Fruit fly (Drosophila melanogaster) whole organism, embryonic: Measurements from ENCODE around the gene chif.
A peak's percentile ranks its signal among the peaks of the same experiment; 100 is the strongest.

Source experiments
- Aef1 ChIP-seq: fragments of 200-800 bp; sonication (Bioruptor generic); IDR thresholded peaks from 3 replicates; pipeline ENCODE4 v1.3.6; 2022; ENCODE audit warnings: missing biosample characterization, missing genetic modification characterization
- B-H1 ChIP-seq: fragments of 200-800 bp; sonication (Bioruptor generic); IDR thresholded peaks from 3 replicates; pipeline ENCODE4 v1.3.6; 2022; ENCODE audit warnings: missing biosample characterization, missing genetic modification characterization
- Bgb ChIP-seq: fragments of 200-800 bp; sonication (Bioruptor generic); IDR thresholded peaks from 2 replicates; pipeline ENCODE4 v1.3.6; 2022; ENCODE audit warnings: missing biosample characterization, missing genetic modification characterization; ENCODE audit not compliant: partially characterized antibody
- CG11085 ChIP-seq: fragments of 200-800 bp; sonication (Bioruptor generic); IDR thresholded peaks from 2 replicates; pipeline ENCODE4 v1.3.6; 2022; ENCODE audit warnings: missing biosample characterization, missing genetic modification characterization
- CG11504 ChIP-seq: fragments of 200-800 bp; sonication (Bioruptor generic); optimal IDR thresholded peaks from 3 replicates; lab custom pipeline; 2019; ENCODE audit warnings: missing biosample characterization, mild to moderate bottlenecking, missing genetic modification characterization, moderate library complexity
- CG12299 ChIP-seq: fragments of 200-800 bp; sonication (Bioruptor generic); optimal IDR thresholded peaks from 2 replicates; lab custom pipeline; 2018; ENCODE audit warnings: missing biosample characterization, mild to moderate bottlenecking, missing genetic modification characterization
- CG12391 ChIP-seq: fragments of 200-800 bp; sonication (Bioruptor generic); optimal IDR thresholded peaks from 3 replicates; lab custom pipeline; 2018; ENCODE audit warnings: missing biosample characterization, mild to moderate bottlenecking, missing genetic modification characterization, moderate library complexity
- CG12659 ChIP-seq: fragments of 200-800 bp; sonication (Bioruptor generic); optimal IDR thresholded peaks from 3 replicates; lab custom pipeline; 2017; ENCODE audit warnings: mild to moderate bottlenecking, missing biosample characterization, missing genetic modification reagents, missing genetic modification characterization
- CG17912 ChIP-seq: fragments of 200-800 bp; sonication (Bioruptor generic); optimal IDR thresholded peaks from 2 replicates; lab custom pipeline; 2018; ENCODE audit warnings: missing biosample characterization, mild to moderate bottlenecking, missing genetic modification characterization
- CG18764 ChIP-seq: fragments of 200-800 bp; sonication (Bioruptor generic); optimal IDR thresholded peaks from 3 replicates; lab custom pipeline; 2016; ENCODE audit warnings: missing biosample characterization, missing genetic modification characterization
- CG2120 ChIP-seq: fragments of 200-800 bp; sonication (Bioruptor generic); optimal IDR thresholded peaks from 3 replicates; lab custom pipeline; 2016; ENCODE audit warnings: missing biosample characterization, missing genetic modification characterization
- CG2202 ChIP-seq: fragments of 200-800 bp; sonication (Bioruptor generic); optimal IDR thresholded peaks from 2 replicates; lab custom pipeline; 2018; ENCODE audit warnings: missing biosample characterization, mild to moderate bottlenecking, missing genetic modification characterization
- CG2712 ChIP-seq: fragments of 200-800 bp; optimal IDR thresholded peaks from 3 replicates; lab custom pipeline; 2019; ENCODE audit warnings: missing biosample characterization, mild to moderate bottlenecking, missing genetic modification characterization, moderate library complexity
- CG3163 ChIP-seq: fragments of 200-800 bp; sonication (Bioruptor generic); optimal IDR thresholded peaks from 3 replicates; lab custom pipeline; 2016; ENCODE audit warnings: missing biosample characterization, missing genetic modification characterization
- CG32772 ChIP-seq: fragments of 200-800 bp; sonication (Bioruptor generic); IDR thresholded peaks from 2 replicates; pipeline ENCODE4 v1.3.6; 2022; ENCODE audit warnings: missing biosample characterization, missing genetic modification characterization
- CG33213 ChIP-seq: fragments of 200-800 bp; sonication (Bioruptor generic); optimal IDR thresholded peaks from 3 replicates; lab custom pipeline; 2016; ENCODE audit warnings: missing biosample characterization, missing genetic modification characterization
- CG33557 ChIP-seq: fragments of 200-800 bp; sonication (Bioruptor generic); optimal IDR thresholded peaks from 2 replicates; lab custom pipeline; 2019; ENCODE audit warnings: missing biosample characterization, mild to moderate bottlenecking, missing genetic modification characterization, moderate library complexity
- CG34224 ChIP-seq: fragments of 200-800 bp; sonication (Bioruptor generic); IDR thresholded peaks from 3 replicates; pipeline ENCODE4 v1.3.6; 2022; ENCODE audit warnings: missing biosample characterization, missing genetic modification characterization; ENCODE audit not compliant: partially characterized antibody
- CG3726 ChIP-seq: fragments of 200-800 bp; sonication (Bioruptor generic); IDR thresholded peaks from 3 replicates; pipeline ENCODE4, ENCODE4 v1.3.6; 2022; ENCODE audit warnings: missing biosample characterization, missing genetic modification characterization
- CG7357 ChIP-seq: fragments of 200-800 bp; sonication (Bioruptor generic); IDR thresholded peaks from 3 replicates; pipeline ENCODE4 v1.3.6; 2022; ENCODE audit warnings: missing biosample characterization, missing genetic modification characterization
- CG7745 ChIP-seq: fragments of 200-800 bp; sonication (Bioruptor generic); optimal IDR thresholded peaks from 2 replicates; lab custom pipeline; 2018; ENCODE audit warnings: missing biosample characterization, mild to moderate bottlenecking, missing genetic modification characterization, moderate library complexity
- CG8388 ChIP-seq: fragments of 200-800 bp; sonication (Bioruptor generic); optimal IDR thresholded peaks from 2 replicates; lab custom pipeline; 2019; ENCODE audit warnings: missing biosample characterization, mild to moderate bottlenecking, missing genetic modification characterization, moderate library complexity
- CG9215 ChIP-seq: fragments of 200-800 bp; sonication (Bioruptor generic); IDR thresholded peaks from 2 replicates; pipeline ENCODE4 v1.3.6; 2022; ENCODE audit warnings: missing biosample characterization, missing genetic modification characterization
- CG9797 ChIP-seq: fragments of 200-800 bp; sonication (Bioruptor generic); optimal IDR thresholded peaks from 3 replicates; lab custom pipeline; 2018; ENCODE audit warnings: missing biosample characterization, mild to moderate bottlenecking, missing genetic modification characterization
- GATAe ChIP-seq: fragments of 200-800 bp; sonication (Bioruptor generic); conservative IDR thresholded peaks from 2 replicates; pipeline ENCODE4 v1.3.6; 2022; ENCODE audit warnings: missing biosample characterization, missing genetic modification characterization
- HLH54F ChIP-seq: fragments of 200-800 bp; sonication (Bioruptor generic); optimal IDR thresholded peaks from 3 replicates; lab custom pipeline; 2016; ENCODE audit warnings: missing biosample characterization, missing genetic modification characterization
- HmgZ ChIP-seq: fragments of 200-800 bp; sonication (Bioruptor generic); optimal IDR thresholded peaks from 2 replicates; lab custom pipeline; 2018; ENCODE audit warnings: missing biosample characterization, mild to moderate bottlenecking, missing genetic modification characterization
- Hr3 ChIP-seq: fragments of 200-800 bp; sonication (Bioruptor generic); optimal IDR thresholded peaks from 3 replicates; lab custom pipeline; 2016; ENCODE audit warnings: missing biosample characterization, missing genetic modification characterization
- Med ChIP-seq: fragments of 200-800 bp; sonication (Bioruptor generic); peaks from one replicate; lab custom pipeline; 2016; ENCODE audit warnings: missing biosample characterization, missing genetic modification characterization, mild to moderate bottlenecking, inconsistent platforms, moderate library complexity
- Nf-YC ChIP-seq: fragments of 200-800 bp; optimal IDR thresholded peaks from 3 replicates; lab custom pipeline; 2019; ENCODE audit warnings: missing biosample characterization, mild to moderate bottlenecking, missing genetic modification characterization, moderate library complexity
- Ptx1 ChIP-seq: fragments of 200-800 bp; sonication (Bioruptor generic); IDR thresholded peaks from 2 replicates; pipeline ENCODE4 v1.3.6; 2022; ENCODE audit warnings: missing biosample characterization, missing genetic modification characterization
- Rx ChIP-seq: fragments of 200-800 bp; sonication (Bioruptor generic); IDR thresholded peaks from 2 replicates; pipeline ENCODE4 v1.3.6; 2022; ENCODE audit warnings: missing biosample characterization, missing genetic modification characterization
- Scr ChIP-seq: fragments of 200-800 bp; sonication (Bioruptor generic); IDR thresholded peaks from 2 replicates; pipeline ENCODE4 v1.3.6; 2022; ENCODE audit warnings: missing biosample characterization, missing genetic modification characterization; ENCODE audit not compliant: partially characterized antibody
- Side ChIP-seq: fragments of 200-800 bp; sonication (Bioruptor generic); optimal IDR thresholded peaks from 2 replicates; lab custom pipeline; 2016; ENCODE audit warnings: missing biosample characterization, missing genetic modification characterization
- Sox100B ChIP-seq: fragments of 200-800 bp; sonication (Bioruptor generic); optimal IDR thresholded peaks from 3 replicates; lab custom pipeline; 2018; ENCODE audit warnings: missing biosample characterization, mild to moderate bottlenecking, missing genetic modification characterization
- Ssrp ChIP-seq: fragments of 200-800 bp; sonication (Bioruptor generic); optimal IDR thresholded peaks from 2 replicates; lab custom pipeline; 2018; ENCODE audit warnings: missing biosample characterization, mild to moderate bottlenecking, missing genetic modification characterization, moderate library complexity
- ase ChIP-seq: fragments of 200-800 bp; sonication (Bioruptor generic); IDR thresholded peaks from 3 replicates; pipeline ENCODE4 v1.3.6; 2022; ENCODE audit warnings: missing biosample characterization, missing genetic modification characterization
- ato ChIP-seq: fragments of 200-800 bp; sonication (Bioruptor generic); IDR thresholded peaks from 2 replicates; pipeline ENCODE4 v1.3.6; 2022; ENCODE audit warnings: missing biosample characterization, missing genetic modification characterization; ENCODE audit not compliant: partially characterized antibody
- cas ChIP-seq: fragments of 200-800 bp; sonication (Bioruptor generic); IDR thresholded peaks from 2 replicates; pipeline ENCODE4 v1.3.6; 2022; ENCODE audit warnings: missing biosample characterization, missing genetic modification characterization
- crp ChIP-seq, 2 experiments: fragments of 200-800 bp; sonication (Bioruptor generic); optimal IDR thresholded peaks; 2 replicates in 1 of 2; 3 replicates in 1 of 2; lab custom pipeline; 2017; ENCODE audit warnings: missing biosample characterization in 2 of 2, missing genetic modification characterization in 2 of 2, mild to moderate bottlenecking in 1 of 2, moderate library complexity in 1 of 2
- grn ChIP-seq: fragments of 200-800 bp; sonication (Bioruptor generic); optimal IDR thresholded peaks from 3 replicates; lab custom pipeline; 2017; ENCODE audit warnings: missing biosample characterization, missing genetic modification characterization
- her ChIP-seq: fragments of 200-800 bp; sonication (Bioruptor generic); optimal IDR thresholded peaks from 2 replicates; lab custom pipeline; 2016; ENCODE audit warnings: missing biosample characterization, missing genetic modification characterization
- insv ChIP-seq, 2 experiments: fragments of 200-800 bp; sonication (Bioruptor generic); optimal IDR thresholded peaks; 3 replicates each; lab custom pipeline; 2016 to 2018; ENCODE audit warnings: missing biosample characterization in 2 of 2, missing genetic modification characterization in 2 of 2
- klu ChIP-seq: fragments of 200-800 bp; sonication (Bioruptor generic); IDR thresholded peaks from 2 replicates; pipeline ENCODE4 v1.3.6; 2022; ENCODE audit warnings: missing biosample characterization, missing genetic modification characterization
- pnt ChIP-seq: fragments of 200-800 bp; sonication (Bioruptor generic); optimal IDR thresholded peaks from 3 replicates; lab custom pipeline; 2016; ENCODE audit warnings: missing biosample characterization, missing genetic modification characterization
- prd ChIP-seq, 3 experiments: fragments of >200 bp in 2 of 3; fragments of 200-800 bp in 1 of 3; sonication (Bioruptor generic) in 1 of 3; optimal IDR thresholded peaks in 2 of 3; IDR thresholded peaks in 1 of 3; 2 replicates in 2 of 3; 3 replicates in 1 of 3; pipeline versions ENCODE4 v1.3.6 to Lab custom; 2017 to 2022; ENCODE audit warnings: missing biosample characterization in 1 of 3, missing genetic modification characterization in 1 of 3
- sens ChIP-seq: fragments of 200-800 bp; sonication (Bioruptor generic); peaks from one replicate; lab custom pipeline; 2016; ENCODE audit warnings: missing biosample characterization, missing genetic modification characterization
- unc-4 ChIP-seq: fragments of 200-800 bp; sonication (Bioruptor generic); IDR thresholded peaks from 2 replicates; pipeline ENCODE4 v1.3.6; 2022; ENCODE audit warnings: missing biosample characterization, missing genetic modification characterization; ENCODE audit not compliant: partially characterized antibody
- yki ChIP-seq: fragments of >200 bp; optimal IDR thresholded peaks from 3 replicates; lab custom pipeline; 2018

The chif gene

dm6 chr2L:16307026-16307703 lies 45.3 kb downstream of the chif start, which contains the start of the genes CG5861 and Syx5 (continued):
- TF ChIP-seq CG32772 (GFP tag; lab: Robert Waterston, UW) (peak; percentile 74; the same call in 1 of the 2 replicates), prd (optimal IDR thresholded peaks at IDR 0.05; lab: Kevin White, UChicago) (no peak), prd (GFP tag; IDR thresholded peaks at IDR 0.05; lab: Robert Waterston, UW) (peak; percentile 67), CG3726 (GFP tag; lab: Robert Waterston, UW) (no peak), insv (GFP tag; optimal IDR thresholded peaks at IDR 0.05; lab: Kevin White, UChicago) (peak in 1 of 2 experiments; percentile 43), B-H1 (GFP tag; lab: Robert Waterston, UW) (no peak), CG11504 (tag; lab: Kevin White, UChicago) (no peak), Side (GFP tag; lab: Kevin White, UChicago) (no peak), CG3163 (GFP tag; lab: Kevin White, UChicago) (no peak), HmgZ (tag; lab: Kevin White, UChicago) (peak; percentile 86), Med (peak; percentile 48), Sox100B (peak; percentile 53), sens (GFP tag; lab: Kevin White, UChicago) (peak; percentile 69), grn (GFP tag; lab: Kevin White, UChicago) (peak; percentile 89), her (GFP tag; lab: Kevin White, UChicago) (no peak), yki (lab: Kevin White, UChicago) (no peak), CG2120 (peak; percentile 63), klu (GFP tag; lab: Robert Waterston, UW) (no peak), Nf-YC (tag; lab: Kevin White, UChicago) (peak; percentile 75), CG12391 (peak; percentile 82), CG33213 (GFP tag; lab: Kevin White, UChicago) (no peak), CG9215 (no peak; the same call in 1 of the 2 replicates), CG8388 (GFP tag; lab: Kevin White, UChicago) (peak; percentile 47), CG11085 (GFP tag; lab: Robert Waterston, UW) (peak; percentile 64), CG2202 (tag; lab: Kevin White, UChicago) (peak; percentile 18), CG12299 (tag; lab: Kevin White, UChicago) (peak; percentile 38), CG7357 (GFP tag; lab: Robert Waterston, UW) (0 out of 3 replicates have a peak, but pooled peaks have one; percentile 16), ase (GFP tag; lab: Robert Waterston, UW) (no peak), Rx (GFP tag; lab: Robert Waterston, UW) (no peak), CG34224 (GFP tag; lab: Robert Waterston, UW) (peak; percentile 92), Ptx1 (GFP tag; lab: Robert Waterston, UW) (peak; percentile 64), Scr (GFP tag; lab: Robert Waterston, UW) (peak; percentile 95), Ssrp (tag; lab: Kevin White, UChicago) (peak; percentile 37), CG33557 (GFP tag; lab: Kevin White, UChicago) (peak; percentile 59), CG7745 (peak; percentile 80), ato (GFP tag; lab: Robert Waterston, UW) (peak; percentile 78; the same call in 1 of the 2 replicates), Aef1 (GFP tag; lab: Robert Waterston, UW) (peak; percentile 37; the same call in 1 of the 3 replicates), crp (GFP tag; optimal IDR thresholded peaks at IDR 0.05; lab: Kevin White, UChicago) (peak in 1 of 2 experiments; percentile 75), Hr3 (GFP tag; lab: Kevin White, UChicago) (peak; percentile 65), Bgb (GFP tag; lab: Robert Waterston, UW) (peak; percentile 83), CG18764 (peak; percentile 29), CG2712 (peak; percentile 79), CG17912 (GFP tag; lab: Kevin White, UChicago) (peak; percentile 22), HLH54F (GFP tag; lab: Kevin White, UChicago) (no peak), CG12659 (GFP tag; lab: Kevin White, UChicago) (peak; percentile 81), CG9797 (GFP tag; lab: Kevin White, UChicago) (peak; percentile 47), cas (GFP tag; lab: Robert Waterston, UW) (0 out of 2 replicates have a peak, but pooled peaks have one; percentile 27), GATAe (GFP tag; lab: Robert Waterston, UW) (0 out of 2 replicates have a peak, but pooled peaks have one; percentile 30), pnt (no peak), unc-4 (GFP tag; lab: Robert Waterston, UW) (peak; percentile 95)
